Fruit fly (Drosophila melanogaster) whole organism, larva: ENCODE measurements around the gene CG9270.

Source experiments
- noc ChIP-seq: fragments of 200-800 bp; sonication (Bioruptor generic); optimal IDR thresholded peaks from 3 replicates; lab custom pipeline; 2019; ENCODE audit warnings: missing biosample characterization, mild to moderate bottlenecking, missing genetic modification characterization, moderate library complexity

The CG9270 gene

dm6 chr2L:20889857-20890606 is 43.9 kb downstream of the CG9270 start:
- TF ChIP-seq noc: no peak

DNA sequence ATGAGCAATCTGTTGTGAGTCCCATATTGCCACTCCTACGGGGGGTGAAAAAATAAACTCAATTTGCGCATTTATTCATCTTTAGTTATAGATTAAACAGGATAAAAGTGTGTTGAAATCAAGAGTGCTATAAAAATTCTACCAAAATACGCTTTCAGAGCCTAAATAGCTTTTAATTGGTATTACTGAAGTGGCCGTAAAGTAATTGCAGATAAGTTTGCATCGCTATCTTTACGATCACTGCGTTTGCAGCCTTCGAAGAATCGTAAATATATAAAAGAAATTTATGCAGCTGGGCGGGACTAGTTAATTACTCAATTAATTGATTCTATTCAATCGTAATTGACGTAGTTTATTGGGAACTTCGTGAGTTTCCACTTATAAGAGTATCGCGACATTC is 46.6 kb downstream of the CG9270 start:
- no peak for TF ChIP-seq noc

dm6 chr2L:20885889-20886507 is 47.9 kb downstream of the CG9270 start:
- TF ChIP-seq noc: peak; percentile 25

DNA sequence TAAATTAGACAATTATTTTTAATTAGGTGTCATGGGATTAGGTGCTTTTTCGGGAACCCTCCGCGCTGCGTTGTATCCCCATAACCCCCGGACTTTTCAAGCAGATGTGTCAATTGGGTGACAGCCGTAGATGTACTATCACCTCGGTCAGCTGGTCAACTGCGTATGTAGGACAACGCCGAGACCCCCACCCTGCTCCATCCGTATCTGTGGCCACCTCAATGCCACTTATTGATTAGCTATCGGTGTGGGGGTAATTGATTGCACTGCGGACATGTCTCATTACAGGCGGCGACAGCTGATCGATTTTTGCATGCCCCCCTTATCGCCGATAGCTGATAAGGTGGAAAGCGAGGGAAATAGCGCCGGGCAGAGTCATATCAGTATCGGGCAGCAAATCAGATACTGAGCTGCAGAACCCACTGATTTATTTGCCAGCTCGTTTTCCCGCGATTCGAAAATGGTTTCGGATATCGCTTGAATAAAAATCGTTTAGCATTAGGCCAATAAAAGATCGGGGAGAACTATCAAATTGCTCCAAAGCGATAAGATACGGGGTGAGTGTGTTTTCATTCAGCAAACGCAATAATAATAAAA is 50.2 kb downstream of the CG9270 start:
- peak; percentile 67 for TF ChIP-seq noc

DNA sequence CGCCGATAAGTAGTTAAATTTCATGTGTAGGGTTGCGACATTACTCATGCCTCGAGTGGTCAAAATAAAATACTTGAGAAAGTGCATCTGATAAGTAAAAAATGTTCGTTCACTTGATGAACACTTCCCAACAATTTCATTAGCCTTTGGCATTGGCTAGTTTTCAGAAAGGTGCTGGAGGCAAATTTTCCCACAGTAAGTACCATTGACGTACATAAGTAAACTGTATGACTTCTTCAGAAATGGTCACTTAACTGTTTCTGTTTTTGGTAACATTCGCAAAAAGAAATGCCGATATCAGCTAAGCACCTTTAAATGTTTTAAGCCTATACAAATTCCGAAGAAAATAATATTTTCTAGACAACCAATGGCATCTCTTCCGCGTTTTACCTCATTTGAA is 50.8 kb downstream of the CG9270 start:
- TF ChIP-seq noc: no peak

dm6 chr2L:20881353-20882079 is 52.4 kb downstream of the CG9270 start:
- TF ChIP-seq noc: peak; percentile 82

DNA sequence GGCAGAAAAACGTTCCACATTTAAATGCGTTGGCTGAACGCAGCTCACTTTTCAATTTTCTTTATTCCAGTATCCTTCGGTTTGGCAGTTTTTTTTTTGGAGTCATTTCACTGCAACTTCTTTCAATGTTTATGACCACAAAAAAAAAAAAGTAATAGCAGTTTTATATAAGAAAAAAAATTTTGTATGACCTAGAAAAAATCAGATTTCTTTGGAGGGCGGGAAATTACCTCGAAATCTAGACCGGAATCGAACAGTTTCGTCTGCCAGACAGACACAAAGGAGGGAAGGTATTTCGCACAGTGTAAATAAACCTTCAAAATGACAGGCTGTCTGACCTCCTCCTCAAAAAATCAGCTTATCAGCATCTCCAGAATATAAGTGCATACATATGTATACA is 53.4 kb downstream of the CG9270 start:
- TF ChIP-seq noc: no peak

DNA sequence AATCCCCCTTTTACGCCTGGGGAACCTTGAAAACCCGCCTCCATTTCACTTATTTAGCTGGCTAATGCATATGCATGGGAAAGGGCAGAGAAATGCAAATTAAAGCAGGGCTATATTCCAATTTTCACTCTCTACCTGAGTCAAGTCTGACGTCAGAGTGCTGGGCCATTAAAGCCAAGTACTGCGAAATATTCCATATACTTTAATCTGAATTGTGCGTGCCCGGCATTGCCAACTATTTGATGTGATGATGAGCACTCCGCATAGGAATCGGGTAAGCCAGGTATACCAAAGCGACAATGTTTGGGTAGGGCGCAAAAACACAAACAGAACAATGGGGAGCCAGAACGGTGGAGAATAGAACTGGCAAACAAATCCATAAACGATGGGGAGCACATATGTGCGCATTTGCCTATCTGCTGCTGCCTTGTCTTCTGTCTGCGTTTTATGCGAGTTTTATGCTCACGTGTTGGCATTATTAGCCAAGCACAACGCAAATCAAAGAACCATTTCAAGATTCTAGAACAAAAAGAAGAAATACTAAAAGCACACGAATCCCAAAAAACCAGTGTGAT is 54.3 kb downstream of the CG9270 start:
- TF ChIP-seq noc: peak; percentile 33
